Worm (Caenorhabditis elegans) whole organism, L1 larva: Measurements from ENCODE around the gene mks-5.

Experiments used
- elt-2 ChIP-seq: sonication (generic microtip); optimal IDR thresholded peaks from 2 replicates; lab custom pipeline; 2016; ENCODE audit warnings: missing genetic modification characterization, mild to moderate bottlenecking, inconsistent platforms, missing compliant biosample characterization, missing genetic modification reagents
- nhr-11 ChIP-seq: fragments of 150-350 bp; optimal IDR thresholded peaks from 2 replicates; lab custom pipeline; 2014; ENCODE audit warnings: missing biosample characterization, missing genetic modification characterization
- ztf-4 ChIP-seq: fragments of 150-350 bp; optimal IDR thresholded peaks from 2 replicates; lab custom pipeline; 2014; ENCODE audit warnings: missing biosample characterization, missing genetic modification characterization

ce11 chrII:10759425-10759824 lies 39.4 kb downstream of the mks-5 start:
- no peak for TF ChIP-seq nhr-11 (tag; lab: Kevin White, UChicago)
- no peak for TF ChIP-seq elt-2
- TF ChIP-seq ztf-4 (tag; lab: Kevin White, UChicago): no peak
